Fruit fly (Drosophila melanogaster) Kc167 (cell line): ENCODE data around the gene upd3.

Experiments used
- Myc ChIP-seq: fragments of >200 bp; optimal IDR thresholded peaks from 2 replicates; lab custom pipeline; 2017; ENCODE audit warnings: missing external identifiers
- Sin3A ChIP-seq: fragments of >200 bp; optimal IDR thresholded peaks from 2 replicates; lab custom pipeline; 2018; ENCODE audit warnings: missing external identifiers
- h ChIP-seq: fragments of >200 bp; optimal IDR thresholded peaks from 3 replicates; lab custom pipeline; 2018; ENCODE audit warnings: missing external identifiers
- insv ChIP-seq: fragments of >200 bp; optimal IDR thresholded peaks from 3 replicates; lab custom pipeline; 2018; ENCODE audit warnings: missing external identifiers
- ttk ChIP-seq: sonication (Bioruptor generic); optimal IDR thresholded peaks from 2 replicates; lab custom pipeline; 2017; ENCODE audit warnings: missing external identifiers

- TF ChIP-seq Myc (lab: Kevin White, UChicago) (no peak), insv (no peak), h (no peak), ttk (lab: Kevin White, UChicago) (no peak), Sin3A (lab: Kevin White, UChicago) (no peak)
Measured at dm6 chrX:18310979-18311378, 33.9 kb downstream of the upd3 start.
